Worm (Caenorhabditis elegans) whole organism, L1 larva: Measurements from ENCODE around the gene golg-2.

Source experiments
- C04F5.9 ChIP-seq: sonication (generic microtip); optimal IDR thresholded peaks from 2 replicates; lab custom pipeline; 2016; ENCODE audit warnings: missing genetic modification characterization, missing compliant biosample characterization
- C16A3.4 ChIP-seq: fragments of 150-350 bp; optimal IDR thresholded peaks from 2 replicates; lab custom pipeline; 2014; ENCODE audit warnings: missing biosample characterization, missing genetic modification characterization
- Y116A8C.19 ChIP-seq: sonication (generic microtip); optimal IDR thresholded peaks from 2 replicates; lab custom pipeline; 2016; ENCODE audit warnings: missing compliant biosample characterization, missing genetic modification characterization, borderline replicate concordance
- aha-1 ChIP-seq: fragments of 150-350 bp; optimal IDR thresholded peaks from 2 replicates; lab custom pipeline; 2014; ENCODE audit warnings: missing biosample characterization, missing genetic modification characterization
- alr-1 ChIP-seq: fragments of 200-800 bp; sonication (Bioruptor generic); optimal IDR thresholded peaks from 2 replicates; lab custom pipeline; 2018; ENCODE audit warnings: borderline replicate concordance, mild to moderate bottlenecking, missing genetic modification characterization, missing compliant biosample characterization
- aly-2 ChIP-seq: fragments of 150-350 bp; optimal IDR thresholded peaks from 2 replicates; lab custom pipeline; 2014; ENCODE audit warnings: missing biosample characterization, missing genetic modification characterization
- ama-1 ChIP-seq: fragments of 150-350 bp; optimal IDR thresholded peaks from 2 replicates; lab custom pipeline; 2014
- blmp-1 ChIP-seq: fragments of 150-350 bp; optimal IDR thresholded peaks from 2 replicates; lab custom pipeline; 2014; ENCODE audit warnings: missing biosample characterization, missing genetic modification characterization
- ceh-63 ChIP-seq: fragments of 200-800 bp; sonication (Bioruptor generic); optimal IDR thresholded peaks from 2 replicates; lab custom pipeline; 2018; ENCODE audit warnings: mild to moderate bottlenecking, missing genetic modification characterization, missing compliant biosample characterization
- ceh-82 ChIP-seq, 3 experiments: fragments of 150-350 bp in 1 of 3; sonication (generic microtip) in 2 of 3; optimal IDR thresholded peaks; 2 replicates each; lab custom pipeline; 2014 to 2017; ENCODE audit warnings: missing biosample characterization in 3 of 3, missing genetic modification characterization in 3 of 3
- ceh-90 ChIP-seq: sonication (generic microtip); optimal IDR thresholded peaks from 2 replicates; lab custom pipeline; 2016; ENCODE audit warnings: missing genetic modification characterization, missing compliant biosample characterization
- ces-1 ChIP-seq: fragments of 150-350 bp; optimal IDR thresholded peaks from 2 replicates; lab custom pipeline; 2014; ENCODE audit warnings: missing biosample characterization, missing genetic modification reagents, missing genetic modification characterization
- dpl-1 ChIP-seq, 3 experiments: fragments of 150-350 bp in 2 of 3; sonication (generic microtip) in 1 of 3; optimal IDR thresholded peaks; 2 replicates each; lab custom pipeline; 2014 to 2017; ENCODE audit warnings: missing biosample characterization in 3 of 3, missing genetic modification characterization in 3 of 3, missing genetic modification reagents in 3 of 3
- dsc-1 ChIP-seq: sonication (generic microtip); optimal IDR thresholded peaks from 2 replicates; lab custom pipeline; 2016; ENCODE audit warnings: mild to moderate bottlenecking, missing genetic modification characterization, missing compliant biosample characterization
- efl-1 ChIP-seq, 4 experiments: fragments of 150-350 bp; optimal IDR thresholded peaks in 3 of 4; peaks in 1 of 4; 1 replicate in 1 of 4; 2 replicates in 3 of 4; lab custom pipeline; 2014; ENCODE audit warnings: missing biosample characterization in 2 of 4, missing genetic modification characterization in 2 of 4, missing genetic modification reagents in 2 of 4
- efl-3 ChIP-seq: fragments of 200-800 bp; sonication (Bioruptor generic); optimal IDR thresholded peaks from 2 replicates; lab custom pipeline; 2018; ENCODE audit warnings: mild to moderate bottlenecking, missing genetic modification characterization, missing compliant biosample characterization
- egl-13 ChIP-seq: sonication (generic microtip); optimal IDR thresholded peaks from 2 replicates; lab custom pipeline; 2016; ENCODE audit warnings: missing genotype, missing genetic modification reagents, missing genetic modification characterization, missing compliant biosample characterization
- egl-27 ChIP-seq, 2 experiments: fragments of 150-350 bp in 1 of 2; sonication (generic microtip); optimal IDR thresholded peaks; 3 replicates each; lab custom pipeline; 2017 to 2018; ENCODE audit warnings: missing biosample characterization in 2 of 2, missing genetic modification characterization in 2 of 2, missing genetic modification reagents in 2 of 2
- elt-2 ChIP-seq: sonication (generic microtip); optimal IDR thresholded peaks from 2 replicates; lab custom pipeline; 2016; ENCODE audit warnings: missing genetic modification characterization, mild to moderate bottlenecking, inconsistent platforms, missing compliant biosample characterization, missing genetic modification reagents
- fkh-10 ChIP-seq: sonication (generic microtip); optimal IDR thresholded peaks from 2 replicates; lab custom pipeline; 2017; ENCODE audit warnings: missing biosample characterization, missing genetic modification reagents, missing genetic modification characterization
- fkh-8 ChIP-seq: sonication (generic microtip); optimal IDR thresholded peaks from 2 replicates; lab custom pipeline; 2016; ENCODE audit warnings: mild to moderate bottlenecking, missing genetic modification characterization, missing compliant biosample characterization
- hlh-17 ChIP-seq: fragments of 200-800 bp; sonication (Bioruptor generic); optimal IDR thresholded peaks from 2 replicates; lab custom pipeline; 2018; ENCODE audit warnings: missing genetic modification characterization, mild to moderate bottlenecking, missing compliant biosample characterization, moderate library complexity, borderline replicate concordance
- jun-1 ChIP-seq: fragments of 150-350 bp; optimal IDR thresholded peaks from 2 replicates; lab custom pipeline; 2014; ENCODE audit warnings: missing biosample characterization, missing genetic modification reagents, missing genetic modification characterization
- lin-15B ChIP-seq: fragments of 150-350 bp; sonication (generic microtip); optimal IDR thresholded peaks from 3 replicates; lab custom pipeline; 2014; ENCODE audit warnings: missing biosample characterization, missing genetic modification characterization
- lin-35 ChIP-seq, 2 experiments: fragments of 150-350 bp; optimal IDR thresholded peaks; 2 replicates each; lab custom pipeline; 2014; ENCODE audit warnings: missing biosample characterization in 2 of 2, missing genetic modification characterization in 2 of 2, missing genetic modification reagents in 2 of 2
- lir-3 ChIP-seq: sonication (generic microtip); optimal IDR thresholded peaks from 2 replicates; lab custom pipeline; 2016; ENCODE audit warnings: mild to moderate bottlenecking, missing genetic modification characterization, moderate library complexity, missing compliant biosample characterization; ENCODE audit not compliant: poor library complexity
- lsy-2 ChIP-seq, 2 experiments: fragments of 150-350 bp; optimal IDR thresholded peaks; 2 replicates each; lab custom pipeline; 2014; ENCODE audit warnings: missing biosample characterization in 2 of 2, missing genetic modification characterization in 2 of 2
- mab-9 ChIP-seq: fragments of 200-800 bp; sonication (Bioruptor generic); IDR thresholded peaks from 2 replicates; pipeline ENCODE4 v1.3.6; 2022; ENCODE audit warnings: missing genetic modification reagents, missing genetic modification characterization, missing compliant biosample characterization
- mdl-1 ChIP-seq, 2 experiments: fragments of 150-350 bp; optimal IDR thresholded peaks; 2 replicates each; lab custom pipeline; 2014 to 2017; ENCODE audit warnings: missing biosample characterization in 2 of 2, missing genetic modification characterization in 2 of 2, inconsistent platforms in 1 of 2
- nhr-12 ChIP-seq: sonication (generic microtip); optimal IDR thresholded peaks from 2 replicates; lab custom pipeline; 2017; ENCODE audit warnings: missing biosample characterization, missing genetic modification characterization
- nhr-20 ChIP-seq: sonication (generic microtip); optimal IDR thresholded peaks from 2 replicates; lab custom pipeline; 2016; ENCODE audit warnings: mild to moderate bottlenecking, missing genetic modification characterization, missing compliant biosample characterization
- nhr-28 ChIP-seq: fragments of 150-350 bp; optimal IDR thresholded peaks from 2 replicates; lab custom pipeline; 2014; ENCODE audit warnings: missing biosample characterization, missing genetic modification characterization
- nhr-71 ChIP-seq: sonication (generic microtip); optimal IDR thresholded peaks from 2 replicates; lab custom pipeline; 2016; ENCODE audit warnings: mild to moderate bottlenecking, missing genetic modification characterization, moderate library complexity, missing compliant biosample characterization
- nhr-76 ChIP-seq: sonication (generic microtip); optimal IDR thresholded peaks from 2 replicates; lab custom pipeline; 2017; ENCODE audit warnings: missing biosample characterization, missing genetic modification characterization
- nhr-77 ChIP-seq: fragments of 150-350 bp; optimal IDR thresholded peaks from 2 replicates; lab custom pipeline; 2014; ENCODE audit warnings: missing biosample characterization, missing genetic modification characterization
- nhr-84 ChIP-seq: sonication (generic microtip); optimal IDR thresholded peaks from 2 replicates; lab custom pipeline; 2017; ENCODE audit warnings: missing biosample characterization, missing genetic modification characterization
- nhr-85 ChIP-seq: sonication (generic microtip); peaks from one replicate; lab custom pipeline; 2016; ENCODE audit warnings: missing genetic modification characterization, inconsistent platforms, missing compliant biosample characterization
- nhr-90 ChIP-seq: sonication (generic microtip); optimal IDR thresholded peaks from 2 replicates; lab custom pipeline; 2016; ENCODE audit warnings: mild to moderate bottlenecking, missing genetic modification characterization, missing compliant biosample characterization; ENCODE audit not compliant: poor library complexity
- pag-3 ChIP-seq: sonication (generic microtip); optimal IDR thresholded peaks from 2 replicates; lab custom pipeline; 2017; ENCODE audit warnings: missing genetic modification characterization, mild to moderate bottlenecking, missing compliant biosample characterization, antibody characterized with exemption, borderline replicate concordance; ENCODE audit not compliant: insufficient read depth
- skn-1 ChIP-seq: fragments of 150-350 bp; optimal IDR thresholded peaks from 2 replicates; lab custom pipeline; 2014; ENCODE audit warnings: missing biosample characterization, missing genetic modification characterization
- snu-23 ChIP-seq: sonication (generic microtip); optimal IDR thresholded peaks from 2 replicates; lab custom pipeline; 2016; ENCODE audit warnings: missing genetic modification characterization, missing compliant biosample characterization
- sox-4 ChIP-seq: sonication (generic microtip); optimal IDR thresholded peaks from 2 replicates; lab custom pipeline; 2016; ENCODE audit warnings: missing genetic modification characterization, missing compliant biosample characterization
- tbx-2 ChIP-seq: sonication (generic microtip); optimal IDR thresholded peaks from 2 replicates; lab custom pipeline; 2016; ENCODE audit warnings: missing genetic modification characterization, missing compliant biosample characterization
- unc-30 ChIP-seq: sonication (generic microtip); optimal IDR thresholded peaks from 2 replicates; lab custom pipeline; 2017; ENCODE audit warnings: missing biosample characterization, missing genetic modification characterization
- unc-62 ChIP-seq: fragments of 150-350 bp; optimal IDR thresholded peaks from 2 replicates; lab custom pipeline; 2014; ENCODE audit warnings: missing biosample characterization, missing genetic modification reagents, missing genetic modification characterization
- unc-86 ChIP-seq: sonication (generic microtip); optimal IDR thresholded peaks from 2 replicates; lab custom pipeline; 2016; ENCODE audit warnings: missing genetic modification characterization, missing compliant biosample characterization
- unc-98 ChIP-seq: fragments of 200-800 bp; sonication (Bioruptor generic); IDR thresholded peaks from 2 replicates; pipeline ENCODE4 v1.3.6; 2022; ENCODE audit warnings: missing genetic modification characterization, missing compliant biosample characterization
- zip-4 ChIP-seq: fragments of 200-800 bp; sonication (Bioruptor generic); optimal IDR thresholded peaks from 2 replicates; lab custom pipeline; 2018; ENCODE audit warnings: mild to moderate bottlenecking, missing genetic modification characterization, moderate library complexity, missing compliant biosample characterization
- ztf-4 ChIP-seq: fragments of 150-350 bp; optimal IDR thresholded peaks from 2 replicates; lab custom pipeline; 2014; ENCODE audit warnings: missing biosample characterization, missing genetic modification characterization

The golg-2 gene

DNA sequence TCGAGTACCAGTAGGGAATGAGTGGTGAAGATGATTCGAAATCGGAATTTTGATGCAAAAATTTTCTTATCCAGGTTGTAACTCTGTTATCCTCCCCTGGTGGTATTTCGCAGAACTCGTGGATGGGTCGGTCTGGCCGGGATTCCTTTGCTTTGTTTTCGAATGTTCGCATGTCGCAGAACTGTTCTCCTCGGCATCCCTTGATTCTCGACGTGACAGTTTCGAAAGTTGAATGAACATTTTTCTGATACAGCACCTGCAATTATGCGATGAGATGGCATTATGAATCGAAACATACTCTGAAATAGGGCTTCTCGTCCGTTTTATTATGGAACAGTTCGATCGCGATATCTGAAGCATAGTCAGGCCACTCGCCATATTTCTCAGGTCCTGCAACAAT lies 16.4 kb upstream of the golg-2 start:
- no peak for TF ChIP-seq egl-13 (tag; lab: Kevin White, UChicago)
- no peak for TF ChIP-seq unc-98 (GFP tag; lab: Robert Waterston, UW)
- no peak for TF ChIP-seq unc-86 (tag; lab: Kevin White, UChicago)
- no peak for TF ChIP-seq efl-1 (optimal IDR thresholded peaks at IDR 0.05; lab: Kevin White, UChicago)
- TF ChIP-seq efl-1 (GFP tag; optimal IDR thresholded peaks at IDR 0.05 in 1 of 2; lab: Kevin White, UChicago) = peak in 1 of 2 experiments; percentile 92
- peak; percentile 7 for TF ChIP-seq nhr-77 (tag; lab: Kevin White, UChicago)
- TF ChIP-seq aly-2 (tag; lab: Kevin White, UChicago) = no peak
- TF ChIP-seq nhr-85 (tag; lab: Kevin White, UChicago) = peak; percentile 47
- TF ChIP-seq lsy-2 (tag; optimal IDR thresholded peaks at IDR 0.05; lab: Kevin White, UChicago) = peak in 1 of 2 experiments; percentile 2
- peak; percentile 0 for TF ChIP-seq dsc-1

DNA sequence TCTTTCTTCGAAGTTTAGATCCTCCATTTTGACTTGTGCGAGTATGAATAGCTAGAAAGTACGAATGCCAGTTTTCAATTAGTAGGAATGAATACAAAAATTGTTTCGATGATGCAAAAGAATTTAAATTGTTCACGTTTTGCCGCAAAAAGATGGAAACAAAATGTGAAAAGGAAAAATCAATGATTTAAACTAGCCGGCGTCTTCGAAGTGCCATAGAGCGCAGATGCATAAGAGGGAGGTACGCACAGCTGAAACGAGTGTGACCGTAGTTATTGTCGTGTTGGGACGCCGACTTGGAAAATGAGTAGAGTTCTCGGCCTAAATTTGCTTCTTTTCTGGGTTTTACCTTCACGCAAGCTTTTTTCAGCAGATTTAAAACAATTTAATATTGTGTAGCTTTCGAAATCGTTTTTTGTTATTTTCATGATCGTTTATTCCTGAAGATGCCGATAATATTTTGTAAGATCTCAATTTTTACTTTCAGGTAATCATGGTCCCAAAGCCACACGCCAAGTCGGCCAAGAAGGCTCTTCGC lies 15.3 kb upstream of the golg-2 start, which contains the start of the genes ify-1 and rpl-22:
TSS of gene ify-1 (minus strand) at position 51 of the 538 bp plus-strand sequence.
TSS of gene rpl-22 (plus strand) at position 488 of the 538 bp plus-strand sequence.
- TF ChIP-seq ztf-4 (tag; lab: Kevin White, UChicago) (peak; percentile 88), mab-9 (GFP tag; lab: Robert Waterston, UW) (peak; percentile 53; the same call in 1 of the 2 replicates), lin-35 (GFP tag; optimal IDR thresholded peaks at IDR 0.05; lab: Kevin White, UChicago) (peak; percentile 95 to 98), mdl-1 (tag; optimal IDR thresholded peaks at IDR 0.05; lab: Kevin White, UChicago) (peak in 1 of 2 experiments; percentile 90), nhr-20 (tag; lab: Kevin White, UChicago) (peak; percentile 97), elt-2 (tag; lab: Kevin White, UChicago) (peak; percentile 99), tbx-2 (tag; lab: Kevin White, UChicago) (peak; percentile 92), hlh-17 (GFP tag; lab: Kevin White, UChicago) (no peak), efl-1 (optimal IDR thresholded peaks at IDR 0.05; lab: Kevin White, UChicago) (peak; percentile 95 to 96), efl-1 (GFP tag; optimal IDR thresholded peaks at IDR 0.05 in 1 of 2; lab: Kevin White, UChicago) (peak; percentile 93 to 99), aly-2 (tag; lab: Kevin White, UChicago) (peak; percentile 69), ceh-90 (tag; lab: Kevin White, UChicago) (no peak), unc-62 (GFP tag; lab: Kevin White, UChicago) (no peak), blmp-1 (tag; lab: Kevin White, UChicago) (peak; percentile 87), snu-23 (GFP tag; lab: Kevin White, UChicago) (peak; percentile 98), C16A3.4 (tag; lab: Kevin White, UChicago) (peak; percentile 98), nhr-85 (tag; lab: Kevin White, UChicago) (peak; percentile 96), zip-4 (GFP tag; lab: Kevin White, UChicago) (peak; percentile 78), egl-27 (tag; optimal IDR thresholded peaks at IDR 0.05; lab: Kevin White, UChicago) (peak in 1 of 2 experiments; percentile 36), unc-30 (no peak), efl-3 (no peak), alr-1 (tag; lab: Kevin White, UChicago) (no peak), aha-1 (tag; lab: Kevin White, UChicago) (peak; percentile 36), dpl-1 (GFP tag; optimal IDR thresholded peaks at IDR 0.05; lab: Kevin White, UChicago) (peak; percentile 93 to 94 (median 94)), sox-4 (peak; percentile 48), jun-1 (tag; lab: Kevin White, UChicago) (peak; percentile 89), nhr-71 (tag; lab: Kevin White, UChicago) (peak; percentile 96), ces-1 (no peak), Y116A8C.19 (no peak), ama-1 (lab: Kevin White, UChicago) (peak; percentile 70), lir-3 (tag; lab: Kevin White, UChicago) (peak; percentile 81), nhr-90 (peak; percentile 92), fkh-8 (tag; lab: Kevin White, UChicago) (peak; percentile 90), ceh-63 (GFP tag; lab: Kevin White, UChicago) (no peak), pag-3 (tag; lab: Kevin White, UChicago) (no peak), skn-1 (tag; lab: Kevin White, UChicago) (peak; percentile 95), nhr-28 (tag; lab: Kevin White, UChicago) (no peak), C04F5.9 (tag; lab: Kevin White, UChicago) (peak; percentile 80), ceh-82 (tag; optimal IDR thresholded peaks at IDR 0.05; lab: Kevin White, UChicago) (peak; percentile 89 to 97 (median 94)), nhr-76 (tag; lab: Kevin White, UChicago) (no peak), nhr-84 (tag; lab: Kevin White, UChicago) (no peak), lin-15B (peak; percentile 97), fkh-10 (GFP tag; lab: Kevin White, UChicago) (peak; percentile 87), nhr-12 (no peak)
